Worm (Caenorhabditis elegans) whole organism, mixed stage, embryonic: Measurements from ENCODE around the gene ins-4.

Experiments
- bed-3 ChIP-seq: fragments of 200-800 bp; sonication (Bioruptor generic); optimal IDR thresholded peaks from 3 replicates; lab custom pipeline; 2018; ENCODE audit warnings: mild to moderate bottlenecking, missing genetic modification characterization, moderate library complexity, missing compliant biosample characterization
- elt-1 ChIP-seq: sonication (generic microtip); optimal IDR thresholded peaks from 2 replicates; lab custom pipeline; 2017; ENCODE audit warnings: missing genetic modification characterization, mild to moderate bottlenecking, missing compliant biosample characterization, antibody characterized with exemption, moderate library complexity, borderline replicate concordance; ENCODE audit not compliant: insufficient read depth
- snpc-4 ChIP-seq: fragments of 150-350 bp; optimal IDR thresholded peaks from 2 replicates; lab custom pipeline; 2014; ENCODE audit warnings: missing biosample characterization, missing genetic modification characterization

- TF ChIP-seq snpc-4 (tag; lab: Kevin White, UChicago), result no peak
- no peak for TF ChIP-seq bed-3 (GFP tag; lab: Kevin White, UChicago)
- TF ChIP-seq elt-1 (tag; lab: Kevin White, UChicago), result no peak
Measured at ce11 chrII:5961317-5961716, 34.8 kb upstream of the ins-4 start, which contains the start of gene B0034.7.
